Fruit fly (Drosophila melanogaster): ENCODE data around the gene CG4362.

Gene CG4362

dm6 chr3R:20259440-20260170 is 47.7 kb downstream of the CG4362 start (continued):
- TF ChIP-seq Meics (GFP tag; optimal IDR thresholded peaks at IDR 0.05), result peak; percentile 12
- no peak for TF ChIP-seq CG31388 (GFP tag; optimal IDR thresholded peaks at IDR 0.05)
- peak; percentile 3 for TF ChIP-seq CG8089 (GFP tag; optimal IDR thresholded peaks at IDR 0.05)
- TF ChIP-seq CG10543 (GFP tag; optimal IDR thresholded peaks at IDR 0.05), result peak; percentile 24
- TF ChIP-seq CG18476 (GFP tag; optimal IDR thresholded peaks at IDR 0.05), result no peak
- TF ChIP-seq trem (tag; optimal IDR thresholded peaks at IDR 0.05), result no peak
- peak; percentile 51 for TF ChIP-seq CG18262 (tag; optimal IDR thresholded peaks at IDR 0.05)
- no peak for TF ChIP-seq CG11093 (GFP tag; IDR thresholded peaks at IDR 0.05)
- 0 out of 4 replicates have a peak, but pooled peaks have one; percentile 42 for TF ChIP-seq chinmo (GFP tag; IDR thresholded peaks at IDR 0.05; ENCODE audit: partially characterized antibody)
- no peak for TF ChIP-seq jumu (GFP tag; optimal IDR thresholded peaks at IDR 0.05)
- TF ChIP-seq Nf-YC (tag; optimal IDR thresholded peaks at IDR 0.05), result no peak
- peak; percentile 65 for TF ChIP-seq Hmr (GFP tag; optimal IDR thresholded peaks at IDR 0.05)
- peak; percentile 30 for TF ChIP-seq Hsf (GFP tag; optimal IDR thresholded peaks at IDR 0.05)
- no peak for TF ChIP-seq Stat92E (GFP tag; optimal IDR thresholded peaks at IDR 0.05)
- TF ChIP-seq Eip74EF (GFP tag; optimal IDR thresholded peaks at IDR 0.05), result no peak
- no peak for TF ChIP-seq kni (GFP tag; optimal IDR thresholded peaks at IDR 0.05)
- no peak; the same call in 1 of the 2 replicates for TF ChIP-seq Awh (GFP tag; IDR thresholded peaks at IDR 0.05)
- TF ChIP-seq luna (GFP tag; optimal IDR thresholded peaks at IDR 0.05), result no peak
- TF ChIP-seq sug (tag; optimal IDR thresholded peaks at IDR 0.05), result peak; percentile 46
- TF ChIP-seq odd (GFP tag; optimal IDR thresholded peaks at IDR 0.05), result peak; percentile 13
- peak; percentile 21 for TF ChIP-seq phol (tag; optimal IDR thresholded peaks at IDR 0.05)
- TF ChIP-seq fu2 (GFP tag; optimal IDR thresholded peaks at IDR 0.05), result no peak
- no peak for TF ChIP-seq Dll (GFP tag; IDR thresholded peaks at IDR 0.05; ENCODE audit: partially characterized antibody)
- no peak; the same call in 2 of the 3 replicates for TF ChIP-seq CG14050 (GFP tag; IDR thresholded peaks at IDR 0.05)
- no peak for TF ChIP-seq CG10274 (GFP tag; optimal IDR thresholded peaks at IDR 0.05)
- TF ChIP-seq nau (GFP tag; optimal IDR thresholded peaks at IDR 0.05), result peak; percentile 62
- TF ChIP-seq pum (GFP tag; optimal IDR thresholded peaks at IDR 0.05), result no peak
- TF ChIP-seq knrl (GFP tag; IDR thresholded peaks at IDR 0.05; ENCODE audit: partially characterized antibody), result no peak
- TF ChIP-seq fd3F (GFP tag; optimal IDR thresholded peaks at IDR 0.05), result peak; percentile 44
- TF ChIP-seq CG10654 (GFP tag; optimal IDR thresholded peaks at IDR 0.05), result peak; percentile 9
- TF ChIP-seq pan (optimal IDR thresholded peaks at IDR 0.05), result no peak
- peak in 1 of 2 experiments; percentile 68 for TF ChIP-seq pan (GFP tag; optimal IDR thresholded peaks at IDR 0.05 in 1 of 2, IDR thresholded peaks at IDR 0.05 in 1 of 2)
- peak; percentile 36 for TF ChIP-seq CG18619 (GFP tag; optimal IDR thresholded peaks at IDR 0.05)
- TF ChIP-seq CG17829 (tag; optimal IDR thresholded peaks at IDR 0.05), result no peak
- TF ChIP-seq dmrt11E (tag; optimal IDR thresholded peaks at IDR 0.05), result peak; percentile 60
- peak; percentile 51 for TF ChIP-seq CG14710 (tag; optimal IDR thresholded peaks at IDR 0.05)
- no peak for TF ChIP-seq gcm2 (GFP tag; optimal IDR thresholded peaks at IDR 0.05)
- no peak for TF ChIP-seq CG3065 (GFP tag; optimal IDR thresholded peaks at IDR 0.05)
- TF ChIP-seq CG4617 (GFP tag; optimal IDR thresholded peaks at IDR 0.05; ENCODE audit: borderline replicate concordance), result no peak
- TF ChIP-seq CG13894 (tag; optimal IDR thresholded peaks at IDR 0.05), result no peak
- peak; percentile 59 for TF ChIP-seq CG9727 (GFP tag; optimal IDR thresholded peaks at IDR 0.05)
- TF ChIP-seq unc-4 (GFP tag; IDR thresholded peaks at IDR 0.05; ENCODE audit: partially characterized antibody), result no peak
- TF ChIP-seq Myb (GFP tag; optimal IDR thresholded peaks at IDR 0.05), result no peak
- TF ChIP-seq CG1647 (GFP tag; optimal IDR thresholded peaks at IDR 0.05), result no peak
- no peak for TF ChIP-seq NFAT (GFP tag; IDR thresholded peaks at IDR 0.05)
- no peak for TF ChIP-seq tio (GFP tag; optimal IDR thresholded peaks at IDR 0.05)
- no peak for TF ChIP-seq chm (GFP tag; IDR thresholded peaks at IDR 0.05)
- peak; percentile 24 for TF ChIP-seq Vsx1 (GFP tag; optimal IDR thresholded peaks at IDR 0.05)
- no peak for TF ChIP-seq Hr3 (GFP tag; optimal IDR thresholded peaks at IDR 0.05)
